Fruit fly (Drosophila melanogaster) whole organism, embryonic: ENCODE measurements around the gene CG32161.

Experiments used
- Ada2b ChIP-seq: fragments of 200-800 bp; sonication (Bioruptor generic); IDR thresholded peaks from 2 replicates; pipeline ENCODE4 v1.3.6; 2022; ENCODE audit warnings: missing biosample characterization, missing genetic modification characterization
- Bgb ChIP-seq: fragments of 200-800 bp; sonication (Bioruptor generic); IDR thresholded peaks from 2 replicates; pipeline ENCODE4 v1.3.6; 2022; ENCODE audit warnings: missing biosample characterization, missing genetic modification characterization; ENCODE audit not compliant: partially characterized antibody
- CG10147 ChIP-seq: fragments of 200-800 bp; sonication (Bioruptor generic); optimal IDR thresholded peaks from 2 replicates; lab custom pipeline; 2019; ENCODE audit warnings: missing biosample characterization, mild to moderate bottlenecking, missing genetic modification characterization, moderate library complexity
- CG11093 ChIP-seq: fragments of 200-800 bp; sonication (Bioruptor generic); IDR thresholded peaks from 3 replicates; pipeline ENCODE4 v1.3.6; 2022; ENCODE audit warnings: missing biosample characterization, missing genetic modification characterization
- CG11695 ChIP-seq: fragments of 200-800 bp; sonication (Bioruptor generic); IDR thresholded peaks from 3 replicates; pipeline ENCODE4 v1.3.6; 2022; ENCODE audit warnings: missing biosample characterization, missing genetic modification characterization
- CG12104 ChIP-seq: fragments of 200-800 bp; sonication (Bioruptor generic); optimal IDR thresholded peaks from 3 replicates; lab custom pipeline; 2016; ENCODE audit warnings: missing biosample characterization, missing genetic modification characterization
- CG12391 ChIP-seq: fragments of 200-800 bp; sonication (Bioruptor generic); optimal IDR thresholded peaks from 3 replicates; lab custom pipeline; 2018; ENCODE audit warnings: missing biosample characterization, mild to moderate bottlenecking, missing genetic modification characterization, moderate library complexity
- CG1647 ChIP-seq: fragments of 200-800 bp; sonication (Bioruptor generic); optimal IDR thresholded peaks from 3 replicates; lab custom pipeline; 2016; ENCODE audit warnings: missing biosample characterization, missing genetic modification characterization
- CG17328 ChIP-seq: fragments of 200-800 bp; sonication (Bioruptor generic); IDR thresholded peaks from 2 replicates; pipeline ENCODE4 v1.3.6; 2022; ENCODE audit warnings: missing biosample characterization, missing genetic modification characterization
- CG31365 ChIP-seq: fragments of 200-800 bp; sonication (Bioruptor generic); optimal IDR thresholded peaks from 2 replicates; lab custom pipeline; 2018; ENCODE audit warnings: missing biosample characterization, mild to moderate bottlenecking, missing genetic modification characterization
- CG33557 ChIP-seq: fragments of 200-800 bp; sonication (Bioruptor generic); optimal IDR thresholded peaks from 2 replicates; lab custom pipeline; 2019; ENCODE audit warnings: missing biosample characterization, mild to moderate bottlenecking, missing genetic modification characterization, moderate library complexity
- CG6689 ChIP-seq: fragments of 200-800 bp; sonication (Bioruptor generic); IDR thresholded peaks from 2 replicates; pipeline ENCODE4 v1.3.6; 2022; ENCODE audit warnings: missing biosample characterization, missing genetic modification characterization
- CG7745 ChIP-seq: fragments of 200-800 bp; sonication (Bioruptor generic); optimal IDR thresholded peaks from 2 replicates; lab custom pipeline; 2018; ENCODE audit warnings: missing biosample characterization, mild to moderate bottlenecking, missing genetic modification characterization, moderate library complexity
- CG7987 ChIP-seq: fragments of 200-800 bp; sonication (Bioruptor generic); optimal IDR thresholded peaks from 2 replicates; lab custom pipeline; 2018; ENCODE audit warnings: missing biosample characterization, mild to moderate bottlenecking, missing genetic modification characterization, moderate library complexity
- CG8359 ChIP-seq: fragments of 200-800 bp; sonication (Bioruptor generic); optimal IDR thresholded peaks from 2 replicates; lab custom pipeline; 2017; ENCODE audit warnings: missing biosample characterization, mild to moderate bottlenecking, missing genetic modification characterization, borderline replicate concordance
- CG9876 ChIP-seq: fragments of 200-800 bp; sonication (Bioruptor generic); optimal IDR thresholded peaks from 2 replicates; lab custom pipeline; 2016; ENCODE audit warnings: missing biosample characterization, missing genetic modification characterization
- CG9932 ChIP-seq: fragments of 200-800 bp; sonication (Bioruptor generic); IDR thresholded peaks from 2 replicates; pipeline ENCODE4 v1.3.6; 2022; ENCODE audit warnings: missing biosample characterization, missing genetic modification characterization
- CHES-1-like ChIP-seq: fragments of 200-800 bp; sonication (Bioruptor generic); optimal IDR thresholded peaks from 2 replicates; lab custom pipeline; 2016; ENCODE audit warnings: missing biosample characterization, missing genetic modification characterization
- Camta ChIP-seq: fragments of 200-800 bp; sonication (Bioruptor generic); optimal IDR thresholded peaks from 2 replicates; lab custom pipeline; 2016; ENCODE audit warnings: missing biosample characterization, missing genetic modification characterization
- D ChIP-seq, 2 experiments: fragments of 200-800 bp in 1 of 2; fragments of >200 bp in 1 of 2; sonication (Bioruptor generic) in 1 of 2; optimal IDR thresholded peaks; 2 replicates in 1 of 2; 3 replicates in 1 of 2; lab custom pipeline; 2017; ENCODE audit warnings: mild to moderate bottlenecking in 1 of 2, missing biosample characterization in 1 of 2, missing genetic modification characterization in 1 of 2, missing genetic modification reagents in 1 of 2
- Fer1 ChIP-seq: fragments of 200-800 bp; sonication (Bioruptor generic); optimal IDR thresholded peaks from 2 replicates; lab custom pipeline; 2017; ENCODE audit warnings: missing biosample characterization, mild to moderate bottlenecking, missing genetic modification characterization
- Fer2 ChIP-seq: fragments of 200-800 bp; sonication (Bioruptor generic); optimal IDR thresholded peaks from 2 replicates; lab custom pipeline; 2018; ENCODE audit warnings: missing biosample characterization, mild to moderate bottlenecking, missing genetic modification characterization, moderate library complexity
- Fer3 ChIP-seq: fragments of 200-800 bp; sonication (Bioruptor generic); optimal IDR thresholded peaks from 2 replicates; lab custom pipeline; 2018; ENCODE audit warnings: missing biosample characterization, mild to moderate bottlenecking, missing genetic modification characterization, moderate library complexity
- GATAe ChIP-seq: fragments of 200-800 bp; sonication (Bioruptor generic); conservative IDR thresholded peaks from 2 replicates; pipeline ENCODE4 v1.3.6; 2022; ENCODE audit warnings: missing biosample characterization, missing genetic modification characterization
- HLHmδ ChIP-seq: fragments of 200-800 bp; sonication (Bioruptor generic); optimal IDR thresholded peaks from 2 replicates; lab custom pipeline; 2018; ENCODE audit warnings: missing biosample characterization, mild to moderate bottlenecking, missing genetic modification characterization, moderate library complexity
- Hsf ChIP-seq: fragments of 200-800 bp; sonication (Bioruptor generic); optimal IDR thresholded peaks from 3 replicates; lab custom pipeline; 2016; ENCODE audit warnings: missing biosample characterization, missing genetic modification characterization
- Kr ChIP-seq: fragments of 200-800 bp; sonication (Bioruptor generic); optimal IDR thresholded peaks from 2 replicates; lab custom pipeline; 2017; ENCODE audit warnings: missing biosample characterization, mild to moderate bottlenecking, missing genetic modification characterization
- Lhr ChIP-seq: fragments of 200-800 bp; sonication (Bioruptor generic); optimal IDR thresholded peaks from 3 replicates; lab custom pipeline; 2017; ENCODE audit warnings: mild to moderate bottlenecking, missing biosample characterization, missing genetic modification reagents, missing genetic modification characterization
- Rfx ChIP-seq: fragments of 200-800 bp; sonication (Bioruptor generic); IDR thresholded peaks from 2 replicates; pipeline ENCODE4 v1.3.6; 2022; ENCODE audit warnings: missing biosample characterization, missing genetic modification characterization
- chn ChIP-seq: fragments of 200-800 bp; sonication (Bioruptor generic); optimal IDR thresholded peaks from 2 replicates; lab custom pipeline; 2016; ENCODE audit warnings: missing biosample characterization, missing genetic modification characterization
- eve ChIP-seq, 2 experiments: fragments of >200 bp; optimal IDR thresholded peaks; 2 replicates each; lab custom pipeline; 2017; ENCODE audit warnings: missing biosample characterization in 2 of 2, missing genetic modification characterization in 2 of 2
- fd64A ChIP-seq: fragments of 200-800 bp; sonication (Bioruptor generic); optimal IDR thresholded peaks from 3 replicates; lab custom pipeline; 2018; ENCODE audit warnings: missing biosample characterization, mild to moderate bottlenecking, missing genetic modification characterization
- grau ChIP-seq: fragments of 200-800 bp; optimal IDR thresholded peaks from 3 replicates; lab custom pipeline; 2019; ENCODE audit warnings: missing biosample characterization, mild to moderate bottlenecking, missing genetic modification characterization, moderate library complexity
- grn ChIP-seq: fragments of 200-800 bp; sonication (Bioruptor generic); optimal IDR thresholded peaks from 3 replicates; lab custom pipeline; 2017; ENCODE audit warnings: missing biosample characterization, missing genetic modification characterization
- gsb ChIP-seq: fragments of 200-800 bp; sonication (Bioruptor generic); IDR thresholded peaks from 2 replicates; pipeline ENCODE4 v1.3.6; 2022; ENCODE audit warnings: missing biosample characterization, missing genetic modification characterization
- hth ChIP-seq: fragments of >200 bp; optimal IDR thresholded peaks from 2 replicates; lab custom pipeline; 2017; ENCODE audit warnings: inconsistent platforms
- ind ChIP-seq: fragments of 200-800 bp; sonication (Bioruptor generic); optimal IDR thresholded peaks from 3 replicates; lab custom pipeline; 2016; ENCODE audit warnings: missing biosample characterization, missing genetic modification characterization
- odd ChIP-seq: fragments of 200-800 bp; sonication (Bioruptor generic); optimal IDR thresholded peaks from 2 replicates; lab custom pipeline; 2017; ENCODE audit warnings: missing biosample characterization, mild to moderate bottlenecking, missing genetic modification characterization
- pita ChIP-seq: fragments of 200-800 bp; sonication (Bioruptor generic); optimal IDR thresholded peaks from 2 replicates; lab custom pipeline; 2017; ENCODE audit warnings: missing biosample characterization, mild to moderate bottlenecking, missing genetic modification characterization
- prd ChIP-seq, 3 experiments: fragments of >200 bp in 2 of 3; fragments of 200-800 bp in 1 of 3; sonication (Bioruptor generic) in 1 of 3; optimal IDR thresholded peaks in 2 of 3; IDR thresholded peaks in 1 of 3; 2 replicates in 2 of 3; 3 replicates in 1 of 3; pipeline versions ENCODE4 v1.3.6 to Lab custom; 2017 to 2022; ENCODE audit warnings: missing biosample characterization in 1 of 3, missing genetic modification characterization in 1 of 3
- row ChIP-seq: fragments of 200-800 bp; sonication (Bioruptor generic); IDR thresholded peaks from 3 replicates; pipeline ENCODE4 v1.3.6; 2022; ENCODE audit warnings: missing biosample characterization, missing genetic modification characterization
- sens ChIP-seq: fragments of 200-800 bp; sonication (Bioruptor generic); peaks from one replicate; lab custom pipeline; 2016; ENCODE audit warnings: missing biosample characterization, missing genetic modification characterization
- slbo ChIP-seq: fragments of 200-800 bp; sonication (Bioruptor generic); IDR thresholded peaks from 2 replicates; pipeline ENCODE4 v1.3.6; 2022; ENCODE audit warnings: missing biosample characterization, missing genetic modification characterization
- stc ChIP-seq: fragments of 200-800 bp; sonication (Bioruptor generic); IDR thresholded peaks from 2 replicates; pipeline ENCODE4 v1.3.6; 2022; ENCODE audit warnings: missing biosample characterization, missing genetic modification characterization
- ttk ChIP-seq: fragments of 200-800 bp; sonication (Bioruptor generic); IDR thresholded peaks from 2 replicates; pipeline ENCODE4 v2.1.2; 2022; ENCODE audit warnings: missing biosample characterization, missing genetic modification characterization
- unpg ChIP-seq: fragments of 200-800 bp; sonication (Bioruptor generic); optimal IDR thresholded peaks from 3 replicates; lab custom pipeline; 2018; ENCODE audit warnings: missing biosample characterization, mild to moderate bottlenecking, missing genetic modification characterization, moderate library complexity
- vfl ChIP-seq: fragments of 200-800 bp; sonication (Bioruptor generic); optimal IDR thresholded peaks from 2 replicates; lab custom pipeline; 2016; ENCODE audit warnings: missing biosample characterization, missing genetic modification characterization
- zen2 ChIP-seq: fragments of 200-800 bp; sonication (Bioruptor generic); IDR thresholded peaks from 3 replicates; pipeline ENCODE4 v1.3.6; 2022; ENCODE audit warnings: missing biosample characterization, missing genetic modification characterization; ENCODE audit not compliant: partially characterized antibody

Gene CG32161

dm6 chr3L:16885042-16885441, 39.0 kb downstream of the CG32161 start (continued):
- TF ChIP-seq ind (GFP tag; lab: Kevin White, UChicago): peak; percentile 14
- peak; percentile 73 for TF ChIP-seq slbo (GFP tag; lab: Robert Waterston, UW)
- TF ChIP-seq prd (optimal IDR thresholded peaks at IDR 0.05; lab: Kevin White, UChicago): no peak
- 0 out of 3 replicates have a peak, but pooled peaks have one; percentile 22 for TF ChIP-seq prd (GFP tag; IDR thresholded peaks at IDR 0.05; lab: Robert Waterston, UW)
- no peak for TF ChIP-seq Hsf (GFP tag; lab: Kevin White, UChicago)
- TF ChIP-seq Rfx: peak; percentile 65
- TF ChIP-seq gsb (GFP tag; lab: Robert Waterston, UW): 0 out of 2 replicates have a peak, but pooled peaks have one; percentile 37
- peak; percentile 46 for TF ChIP-seq grau (tag; lab: Kevin White, UChicago)
- TF ChIP-seq CG7987: no peak
- TF ChIP-seq CG12391 (tag; lab: Kevin White, UChicago): peak; percentile 16

- TF ChIP-seq chn: no peak
- no peak for TF ChIP-seq HLHmδ (GFP tag; lab: Kevin White, UChicago)
- no peak for TF ChIP-seq Kr
- no peak for TF ChIP-seq zen2 (GFP tag; lab: Robert Waterston, UW)
- no peak for TF ChIP-seq Lhr (GFP tag; lab: Kevin White, UChicago)
- TF ChIP-seq unpg (GFP tag; lab: Kevin White, UChicago): no peak
- TF ChIP-seq CG11695 (GFP tag; lab: Robert Waterston, UW): no peak
- TF ChIP-seq Bgb: 0 out of 2 replicates have a peak, but pooled peaks have one; percentile 10
- no peak for TF ChIP-seq CG12104 (GFP tag; lab: Kevin White, UChicago)
- no peak for TF ChIP-seq CG7745 (tag; lab: Kevin White, UChicago)
- TF ChIP-seq pita (GFP tag; lab: Kevin White, UChicago): no peak
- TF ChIP-seq CG11093 (GFP tag; lab: Robert Waterston, UW): no peak
- no peak for TF ChIP-seq vfl (GFP tag; lab: Kevin White, UChicago)
- no peak for TF ChIP-seq CG17328 (GFP tag; lab: Robert Waterston, UW)
- no peak for TF ChIP-seq Fer2 (tag; lab: Kevin White, UChicago)
- no peak for TF ChIP-seq fd64A (GFP tag; lab: Kevin White, UChicago)
- no peak for TF ChIP-seq odd
- TF ChIP-seq row (GFP tag; lab: Robert Waterston, UW): 0 out of 3 replicates have a peak, but pooled peaks have one; percentile 10
- no peak for TF ChIP-seq CHES-1-like (GFP tag; lab: Kevin White, UChicago)
- no peak for TF ChIP-seq CG9876 (GFP tag; lab: Kevin White, UChicago)
- no peak for TF ChIP-seq Fer1 (GFP tag; lab: Kevin White, UChicago)
- no peak for TF ChIP-seq CG10147 (GFP tag; lab: Kevin White, UChicago)
- TF ChIP-seq GATAe (GFP tag; lab: Robert Waterston, UW): no peak
- TF ChIP-seq sens (GFP tag; lab: Kevin White, UChicago): peak; percentile 54
- no peak for TF ChIP-seq hth (lab: Kevin White, UChicago)
- TF ChIP-seq grn: peak; percentile 58
- no peak for TF ChIP-seq CG33557
- no peak for TF ChIP-seq D (optimal IDR thresholded peaks at IDR 0.05; lab: Kevin White, UChicago)
- TF ChIP-seq D (GFP tag; optimal IDR thresholded peaks at IDR 0.05; lab: Kevin White, UChicago): no peak
- TF ChIP-seq CG1647 (GFP tag; lab: Kevin White, UChicago): no peak
- TF ChIP-seq Fer3 (tag; lab: Kevin White, UChicago): no peak
- TF ChIP-seq CG31365 (tag; lab: Kevin White, UChicago): no peak
- no peak for TF ChIP-seq CG9932 (GFP tag; lab: Robert Waterston, UW)
- no peak for TF ChIP-seq CG8359 (GFP tag; lab: Kevin White, UChicago)
- no peak for TF ChIP-seq Camta
- TF ChIP-seq CG6689 (GFP tag; lab: Robert Waterston, UW): peak; percentile 41; the same call in 1 of the 2 replicates
- no peak for TF ChIP-seq Ada2b (GFP tag; lab: Robert Waterston, UW)
- 0 out of 2 replicates have a peak, but pooled peaks have one; percentile 15 for TF ChIP-seq ttk
- TF ChIP-seq stc (GFP tag; lab: Robert Waterston, UW): no peak
- peak in 1 of 2 experiments; percentile 42 for TF ChIP-seq eve (GFP tag; optimal IDR thresholded peaks at IDR 0.05; lab: Kevin White, UChicago)
These were observed 40.3 kb downstream of the CG32161 start for dm6 chr3L:16886179-16886930.
